Fruit fly (Drosophila melanogaster) whole organism, embryonic: Measurements from ENCODE around the gene Mtl.

ENCODE experiments used
- Ada2b ChIP-seq: fragments of 200-800 bp; sonication (Bioruptor generic); IDR thresholded peaks from 2 replicates; pipeline ENCODE4 v1.3.6; 2022; ENCODE audit warnings: missing biosample characterization, missing genetic modification characterization
- Atf6 ChIP-seq: fragments of 200-800 bp; sonication (Bioruptor generic); IDR thresholded peaks from 2 replicates; pipeline ENCODE4 v1.3.6; 2022; ENCODE audit warnings: missing biosample characterization, missing genetic modification characterization
- CG10654 ChIP-seq: fragments of 200-800 bp; sonication (Bioruptor generic); optimal IDR thresholded peaks from 2 replicates; lab custom pipeline; 2016; ENCODE audit warnings: missing biosample characterization, missing genetic modification characterization
- CG11504 ChIP-seq: fragments of 200-800 bp; sonication (Bioruptor generic); optimal IDR thresholded peaks from 3 replicates; lab custom pipeline; 2019; ENCODE audit warnings: missing biosample characterization, mild to moderate bottlenecking, missing genetic modification characterization, moderate library complexity
- CG11695 ChIP-seq: fragments of 200-800 bp; sonication (Bioruptor generic); IDR thresholded peaks from 3 replicates; pipeline ENCODE4 v1.3.6; 2022; ENCODE audit warnings: missing biosample characterization, missing genetic modification characterization
- CG12659 ChIP-seq: fragments of 200-800 bp; sonication (Bioruptor generic); optimal IDR thresholded peaks from 3 replicates; lab custom pipeline; 2017; ENCODE audit warnings: mild to moderate bottlenecking, missing biosample characterization, missing genetic modification reagents, missing genetic modification characterization
- CG12744 ChIP-seq: fragments of 200-800 bp; sonication (Bioruptor generic); optimal IDR thresholded peaks from 2 replicates; lab custom pipeline; 2016; ENCODE audit warnings: missing biosample characterization, missing genetic modification characterization
- CG14860 ChIP-seq: fragments of 200-800 bp; sonication (Bioruptor generic); IDR thresholded peaks from 3 replicates; pipeline ENCODE4 v1.3.6; 2022; ENCODE audit warnings: missing biosample characterization, missing genetic modification characterization; ENCODE audit not compliant: partially characterized antibody
- CG18262 ChIP-seq: fragments of 200-800 bp; optimal IDR thresholded peaks from 3 replicates; lab custom pipeline; 2019; ENCODE audit warnings: missing biosample characterization, mild to moderate bottlenecking, missing genetic modification characterization, moderate library complexity
- CG3163 ChIP-seq: fragments of 200-800 bp; sonication (Bioruptor generic); optimal IDR thresholded peaks from 3 replicates; lab custom pipeline; 2016; ENCODE audit warnings: missing biosample characterization, missing genetic modification characterization
- CG42726 ChIP-seq: fragments of 200-800 bp; sonication (Bioruptor generic); IDR thresholded peaks from 2 replicates; pipeline ENCODE4 v1.3.6; 2022; ENCODE audit warnings: missing biosample characterization, missing genetic modification characterization; ENCODE audit not compliant: partially characterized antibody
- CG6689 ChIP-seq: fragments of 200-800 bp; sonication (Bioruptor generic); IDR thresholded peaks from 2 replicates; pipeline ENCODE4 v1.3.6; 2022; ENCODE audit warnings: missing biosample characterization, missing genetic modification characterization
- CG7556 ChIP-seq: fragments of 200-800 bp; sonication (Bioruptor generic); optimal IDR thresholded peaks from 2 replicates; lab custom pipeline; 2017; ENCODE audit warnings: missing biosample characterization, mild to moderate bottlenecking, missing genetic modification characterization
- CG7928 ChIP-seq: fragments of 200-800 bp; sonication (Bioruptor generic); optimal IDR thresholded peaks from 2 replicates; lab custom pipeline; 2017; ENCODE audit warnings: missing biosample characterization, mild to moderate bottlenecking, missing genetic modification characterization
- CG7963 ChIP-seq: fragments of 200-800 bp; sonication (Bioruptor generic); IDR thresholded peaks from 3 replicates; pipeline ENCODE4 v1.3.6; 2022; ENCODE audit warnings: missing biosample characterization, missing genetic modification characterization; ENCODE audit not compliant: partially characterized antibody
- CG9932 ChIP-seq: fragments of 200-800 bp; sonication (Bioruptor generic); IDR thresholded peaks from 2 replicates; pipeline ENCODE4 v1.3.6; 2022; ENCODE audit warnings: missing biosample characterization, missing genetic modification characterization
- CTCF ChIP-seq: fragments of 200-800 bp; sonication (Bioruptor generic); optimal IDR thresholded peaks from 2 replicates; lab custom pipeline; 2017; ENCODE audit warnings: missing biosample characterization, mild to moderate bottlenecking, missing genetic modification characterization, moderate library complexity
- Dip2 ChIP-seq: fragments of 200-800 bp; sonication (Bioruptor generic); IDR thresholded peaks from 2 replicates; pipeline ENCODE4 v1.3.6; 2022; ENCODE audit warnings: missing biosample characterization, missing genetic modification characterization
- E2f1 ChIP-seq: fragments of 200-800 bp; sonication (Bioruptor generic); IDR thresholded peaks from 2 replicates; pipeline ENCODE4 v1.3.6; 2022; ENCODE audit warnings: missing biosample characterization, missing genetic modification characterization
- E2f2 ChIP-seq: fragments of 200-800 bp; sonication (Bioruptor generic); IDR thresholded peaks from 2 replicates; pipeline ENCODE4 v1.3.6; 2022; ENCODE audit warnings: missing biosample characterization, missing genetic modification characterization
- Hr78 ChIP-seq, 2 experiments: fragments of 200-800 bp in 1 of 2; fragments of >200 bp in 1 of 2; sonication (Bioruptor generic) in 1 of 2; optimal IDR thresholded peaks; 2 replicates each; lab custom pipeline; 2017 to 2019; ENCODE audit warnings: missing biosample characterization in 2 of 2, missing genetic modification characterization in 2 of 2, mild to moderate bottlenecking in 1 of 2, moderate library complexity in 1 of 2
- Lim3 ChIP-seq: fragments of 200-800 bp; sonication (Bioruptor generic); IDR thresholded peaks from 2 replicates; pipeline ENCODE4 v1.3.6; 2022; ENCODE audit warnings: missing biosample characterization, missing genetic modification characterization
- Med ChIP-seq: fragments of 200-800 bp; sonication (Bioruptor generic); peaks from one replicate; lab custom pipeline; 2016; ENCODE audit warnings: missing biosample characterization, missing genetic modification characterization, mild to moderate bottlenecking, inconsistent platforms, moderate library complexity
- NC2α ChIP-seq: fragments of 200-800 bp; sonication (Bioruptor generic); optimal IDR thresholded peaks from 2 replicates; lab custom pipeline; 2016; ENCODE audit warnings: missing biosample characterization, missing genetic modification characterization
- Oaz ChIP-seq: fragments of 200-800 bp; sonication (Bioruptor generic); IDR thresholded peaks from 2 replicates; pipeline ENCODE4 v1.3.6; 2022; ENCODE audit warnings: missing biosample characterization, missing genetic modification characterization
- Rfx ChIP-seq: fragments of 200-800 bp; sonication (Bioruptor generic); IDR thresholded peaks from 2 replicates; pipeline ENCODE4 v1.3.6; 2022; ENCODE audit warnings: missing biosample characterization, missing genetic modification characterization
- Taf1 ChIP-seq: fragments of 200-800 bp; sonication (Bioruptor generic); IDR thresholded peaks from 2 replicates; pipeline ENCODE4 v1.3.6; 2022; ENCODE audit warnings: missing biosample characterization, missing genetic modification characterization
- Trl ChIP-seq, 3 experiments: fragments of >200 bp in 2 of 3; fragments of 200-800 bp in 1 of 3; sonication (Bioruptor generic) in 1 of 3; optimal IDR thresholded peaks; 2 replicates in 1 of 3; 3 replicates in 2 of 3; lab custom pipeline; 2016 to 2017; ENCODE audit warnings: missing biosample characterization in 1 of 3, missing genetic modification characterization in 1 of 3
- YL-1 ChIP-seq: fragments of 200-800 bp; sonication (Bioruptor generic); optimal IDR thresholded peaks from 3 replicates; lab custom pipeline; 2017; ENCODE audit warnings: missing biosample characterization, mild to moderate bottlenecking, missing genetic modification characterization
- ap ChIP-seq: fragments of 200-800 bp; sonication (Bioruptor generic); IDR thresholded peaks from 2 replicates; pipeline ENCODE4 v1.3.6; 2022; ENCODE audit warnings: missing biosample characterization, missing genetic modification characterization
- ato ChIP-seq: fragments of 200-800 bp; sonication (Bioruptor generic); IDR thresholded peaks from 2 replicates; pipeline ENCODE4 v1.3.6; 2022; ENCODE audit warnings: missing biosample characterization, missing genetic modification characterization; ENCODE audit not compliant: partially characterized antibody
- bbx ChIP-seq: fragments of 200-800 bp; sonication (Bioruptor generic); IDR thresholded peaks from 2 replicates; pipeline ENCODE4 v1.3.6; 2022; ENCODE audit warnings: missing biosample characterization, missing genetic modification characterization; ENCODE audit not compliant: partially characterized antibody
- chn ChIP-seq: fragments of 200-800 bp; sonication (Bioruptor generic); optimal IDR thresholded peaks from 2 replicates; lab custom pipeline; 2016; ENCODE audit warnings: missing biosample characterization, missing genetic modification characterization
- croc ChIP-seq: fragments of 200-800 bp; sonication (Bioruptor generic); conservative IDR thresholded peaks from 3 replicates; pipeline ENCODE4 v1.3.6; 2022; ENCODE audit warnings: missing biosample characterization, missing genetic modification characterization
- dati ChIP-seq: fragments of 200-800 bp; sonication (Bioruptor generic); IDR thresholded peaks from 2 replicates; pipeline ENCODE4 v1.3.6; 2022; ENCODE audit warnings: missing biosample characterization, missing genetic modification characterization
- dysf ChIP-seq: fragments of 200-800 bp; sonication (Bioruptor generic); IDR thresholded peaks from 3 replicates; pipeline ENCODE4 v1.3.6; 2022; ENCODE audit warnings: missing biosample characterization, missing genetic modification characterization
- gcm2 ChIP-seq: fragments of 200-800 bp; sonication (Bioruptor generic); optimal IDR thresholded peaks from 2 replicates; lab custom pipeline; 2016; ENCODE audit warnings: missing biosample characterization, missing genetic modification characterization
- gfzf ChIP-seq: fragments of 200-800 bp; sonication (Bioruptor generic); optimal IDR thresholded peaks from 2 replicates; lab custom pipeline; 2016; ENCODE audit warnings: missing biosample characterization, mild to moderate bottlenecking, missing genetic modification characterization, moderate library complexity
- gsb-n ChIP-seq: fragments of 200-800 bp; sonication (Bioruptor generic); optimal IDR thresholded peaks from 3 replicates; lab custom pipeline; 2018; ENCODE audit warnings: missing biosample characterization, mild to moderate bottlenecking, missing genetic modification characterization
- lmd ChIP-seq: fragments of 200-800 bp; sonication (Bioruptor generic); IDR thresholded peaks from 2 replicates; pipeline ENCODE4 v1.3.6; 2022; ENCODE audit warnings: missing biosample characterization, missing genetic modification characterization
- mirr ChIP-seq: fragments of 200-800 bp; sonication (Bioruptor generic); optimal IDR thresholded peaks from 3 replicates; lab custom pipeline; 2018; ENCODE audit warnings: missing biosample characterization, mild to moderate bottlenecking, missing genetic modification characterization
- pfk ChIP-seq: fragments of 200-800 bp; sonication (Bioruptor generic); optimal IDR thresholded peaks from 2 replicates; lab custom pipeline; 2018; ENCODE audit warnings: missing biosample characterization, mild to moderate bottlenecking, missing genetic modification characterization, moderate library complexity
- pros ChIP-seq: fragments of 200-800 bp; sonication (Bioruptor generic); optimal IDR thresholded peaks from 3 replicates; lab custom pipeline; 2019; ENCODE audit warnings: missing biosample characterization, mild to moderate bottlenecking, missing genetic modification characterization, moderate library complexity
- repo ChIP-seq: fragments of 200-800 bp; sonication (Bioruptor generic); optimal IDR thresholded peaks from 2 replicates; lab custom pipeline; 2016; ENCODE audit warnings: missing biosample characterization, missing genetic modification characterization
- stwl ChIP-seq: fragments of 200-800 bp; sonication (Bioruptor generic); optimal IDR thresholded peaks from 3 replicates; lab custom pipeline; 2018; ENCODE audit warnings: missing biosample characterization, mild to moderate bottlenecking, missing genetic modification characterization, moderate library complexity
- tio ChIP-seq: fragments of 200-800 bp; sonication (Bioruptor generic); optimal IDR thresholded peaks from 2 replicates; lab custom pipeline; 2017; ENCODE audit warnings: missing biosample characterization, missing genetic modification characterization, inconsistent platforms
- tup ChIP-seq: fragments of 200-800 bp; sonication (Bioruptor generic); optimal IDR thresholded peaks from 2 replicates; lab custom pipeline; 2016; ENCODE audit warnings: missing biosample characterization, mild to moderate bottlenecking, missing genetic modification characterization, moderate library complexity
- usp ChIP-seq: fragments of >200 bp; optimal IDR thresholded peaks from 2 replicates; lab custom pipeline; 2017; ENCODE audit warnings: missing biosample characterization, missing genetic modification characterization

Mtl gene

dm6 chr3R:27607218-27607929, 28.8 kb upstream of the Mtl start, which contains the start of the genes dsd and Tusp (continued):
- TF ChIP-seq chn (GFP tag; lab: Kevin White, UChicago) (peak; percentile 85), stwl (peak; percentile 83), E2f1 (GFP tag; lab: Robert Waterston, UW) (peak; percentile 58), CG11695 (GFP tag; lab: Robert Waterston, UW) (peak; percentile 28; the same call in 1 of the 3 replicates), NC2α (GFP tag; lab: Kevin White, UChicago) (no peak), mirr (GFP tag; lab: Kevin White, UChicago) (peak; percentile 30), E2f2 (GFP tag; lab: Robert Waterston, UW) (peak; percentile 5; the same call in 1 of the 2 replicates), repo (GFP tag; lab: Kevin White, UChicago) (peak; percentile 56), Lim3 (GFP tag; lab: Robert Waterston, UW) (no peak), CG7963 (GFP tag; lab: Robert Waterston, UW) (0 out of 3 replicates have a peak, but pooled peaks have one; percentile 38), ato (GFP tag; lab: Robert Waterston, UW) (no peak; the same call in 1 of the 2 replicates), Rfx (GFP tag; lab: Robert Waterston, UW) (peak; percentile 90), Taf1 (GFP tag; lab: Robert Waterston, UW) (peak; percentile 25; the same call in 1 of the 2 replicates), CG7556 (GFP tag; lab: Kevin White, UChicago) (peak; percentile 78), gfzf (GFP tag; lab: Kevin White, UChicago) (no peak), Atf6 (peak; percentile 68), Med (GFP tag; lab: Kevin White, UChicago) (peak; percentile 97), CG11504 (tag; lab: Kevin White, UChicago) (peak; percentile 71), ap (0 out of 2 replicates have a peak, but pooled peaks have one; percentile 36), Ada2b (GFP tag; lab: Robert Waterston, UW) (peak; percentile 48; the same call in 1 of the 2 replicates), Dip2 (GFP tag; lab: Robert Waterston, UW) (no peak), Trl (optimal IDR thresholded peaks at IDR 0.05; lab: Kevin White, UChicago) (no peak), Trl (GFP tag; optimal IDR thresholded peaks at IDR 0.05; lab: Kevin White, UChicago) (peak; percentile 81), CG12659 (GFP tag; lab: Kevin White, UChicago) (peak; percentile 93), CG6689 (GFP tag; lab: Robert Waterston, UW) (peak; percentile 67), CG12744 (GFP tag; lab: Kevin White, UChicago) (no peak), croc (GFP tag; lab: Robert Waterston, UW) (peak; percentile 38; the same call in 1 of the 3 replicates), CG18262 (peak; percentile 72), pros (no peak), Oaz (GFP tag; lab: Robert Waterston, UW) (peak; percentile 20; the same call in 1 of the 2 replicates), CG42726 (GFP tag; lab: Robert Waterston, UW) (0 out of 2 replicates have a peak, but pooled peaks have one; percentile 58), CTCF (GFP tag; lab: Kevin White, UChicago) (no peak), gsb-n (tag; lab: Kevin White, UChicago) (peak; percentile 32), YL-1 (GFP tag; lab: Kevin White, UChicago) (peak; percentile 64), CG3163 (GFP tag; lab: Kevin White, UChicago) (peak; percentile 31), pfk (GFP tag; lab: Kevin White, UChicago) (peak; percentile 75), tup (GFP tag; lab: Kevin White, UChicago) (peak; percentile 67), Hr78 (GFP tag; optimal IDR thresholded peaks at IDR 0.05; lab: Kevin White, UChicago) (no peak), lmd (GFP tag; lab: Robert Waterston, UW) (peak; percentile 72), CG10654 (GFP tag; lab: Kevin White, UChicago) (peak; percentile 66), tio (GFP tag; lab: Kevin White, UChicago) (peak; percentile 70), dati (GFP tag; lab: Robert Waterston, UW) (no peak), dysf (GFP tag; lab: Robert Waterston, UW) (peak; percentile 76), bbx (GFP tag; lab: Robert Waterston, UW) (peak; percentile 11; the same call in 1 of the 2 replicates), CG14860 (GFP tag; lab: Robert Waterston, UW) (peak; percentile 55; the same call in 1 of the 3 replicates), CG9932 (GFP tag; lab: Robert Waterston, UW) (peak; percentile 92), usp (GFP tag; lab: Kevin White, UChicago) (no peak), gcm2 (GFP tag; lab: Kevin White, UChicago) (peak; percentile 75), CG7928 (peak; percentile 74)
